Worm (Caenorhabditis elegans): ENCODE data around the gene clp-2.

The clp-2 gene

DNA sequence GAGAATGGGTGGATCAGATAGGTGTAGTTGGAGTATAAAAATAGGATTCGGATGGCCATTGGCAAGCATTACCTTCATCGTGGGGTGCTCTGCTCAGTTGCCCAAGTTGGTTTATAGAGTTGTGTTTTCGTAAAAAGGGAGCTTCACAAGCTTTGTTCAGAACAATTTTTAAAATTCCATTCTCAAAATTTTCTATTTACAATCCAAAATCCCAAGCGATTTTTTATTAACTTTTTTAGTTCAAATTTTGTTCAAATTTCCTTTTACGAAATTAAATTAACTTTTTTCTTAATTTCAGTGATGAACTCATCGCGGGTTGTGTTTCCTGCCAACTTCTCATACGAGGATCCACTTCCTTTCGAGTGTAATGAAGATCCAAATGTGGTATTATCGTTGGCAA, 26.4 kb downstream of the clp-2 start, which contains the start of gene srg-10:
srg-10 (plus strand) TSS at position 301 of the 400 bp plus-strand sequence.
- TF ChIP-seq W03F9.2 (tag; optimal IDR thresholded peaks at IDR 0.05) (no peak), him-1 (tag; optimal IDR thresholded peaks at IDR 0.05) (no peak), dao-5 (tag; optimal IDR thresholded peaks at IDR 0.05) (no peak)

DNA sequence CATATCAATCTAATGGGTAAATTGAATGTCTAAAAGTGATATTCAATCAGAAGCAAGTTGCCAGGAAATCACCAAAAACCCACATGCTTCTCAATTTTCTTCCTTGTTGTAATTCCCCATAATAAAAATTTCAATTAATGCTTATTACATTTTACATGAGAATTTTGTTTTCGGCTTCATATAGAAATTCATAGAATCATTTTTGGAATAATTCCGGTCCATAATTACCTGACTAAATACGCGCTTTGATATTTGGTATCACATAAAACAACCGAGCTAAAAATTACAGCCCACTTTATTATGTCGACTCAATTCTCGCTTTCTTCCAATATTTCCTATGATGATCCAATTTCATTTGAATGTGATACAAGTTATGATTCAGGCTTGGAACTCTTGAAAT, 31.9 kb downstream of the clp-2 start, which contains the start of gene srg-13:
srg-13 (plus strand) TSS at position 301 of the 400 bp plus-strand sequence.
- no peak for TF ChIP-seq him-1 (tag; optimal IDR thresholded peaks at IDR 0.05)
- TF ChIP-seq W03F9.2 (tag; optimal IDR thresholded peaks at IDR 0.05), result no peak
- no peak for TF ChIP-seq dao-5 (tag; optimal IDR thresholded peaks at IDR 0.05)

DNA sequence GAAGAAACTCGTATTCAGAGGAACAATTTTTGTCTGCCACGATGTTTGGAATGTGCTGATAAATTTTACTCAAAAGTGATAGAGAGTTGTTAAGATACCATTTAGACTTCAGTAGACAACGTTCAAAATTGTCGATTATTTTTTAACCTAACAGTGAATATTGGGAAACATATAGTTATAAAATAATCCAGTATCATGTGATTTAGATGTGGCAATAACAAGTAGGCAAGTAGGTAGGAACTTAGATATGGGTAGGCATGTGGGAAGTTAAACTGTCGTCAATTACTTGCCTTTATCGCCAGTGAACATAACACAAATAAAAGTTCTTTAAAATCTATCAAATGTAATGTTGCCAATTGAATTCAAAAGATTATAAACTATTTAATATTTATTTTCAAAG, 32.3 kb downstream of the clp-2 start, which contains the start of gene T23F11.11:
T23F11.11 (minus strand) TSS at position 101 of the 400 bp plus-strand sequence.
- TF ChIP-seq W03F9.2 (tag; optimal IDR thresholded peaks at IDR 0.05), result no peak
- TF ChIP-seq dao-5 (tag; optimal IDR thresholded peaks at IDR 0.05), result no peak
- TF ChIP-seq him-1 (tag; optimal IDR thresholded peaks at IDR 0.05), result no peak

DNA sequence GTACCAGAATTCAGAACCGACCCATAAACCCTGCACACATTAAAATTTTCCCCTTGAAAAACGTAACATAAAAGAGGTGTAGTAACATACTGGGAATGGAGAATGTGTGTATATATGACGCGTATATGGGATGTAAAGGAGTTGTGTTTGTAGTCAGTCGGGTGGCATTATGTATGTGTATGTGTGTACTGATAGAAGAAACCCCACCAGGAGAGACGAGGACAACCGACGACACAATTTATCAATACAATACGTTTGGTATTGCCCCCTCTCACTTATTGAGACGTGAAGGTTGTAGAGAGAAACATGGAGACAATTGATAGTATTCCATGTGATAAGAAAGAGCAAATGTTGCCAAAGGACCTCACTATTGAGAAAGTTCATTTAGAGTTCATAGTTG, 35.8 kb downstream of the clp-2 start:
- TF ChIP-seq W03F9.2 (tag; optimal IDR thresholded peaks at IDR 0.05), result no peak
- TF ChIP-seq him-1 (tag; optimal IDR thresholded peaks at IDR 0.05), result no peak
- TF ChIP-seq dao-5 (tag; optimal IDR thresholded peaks at IDR 0.05), result no peak

DNA sequence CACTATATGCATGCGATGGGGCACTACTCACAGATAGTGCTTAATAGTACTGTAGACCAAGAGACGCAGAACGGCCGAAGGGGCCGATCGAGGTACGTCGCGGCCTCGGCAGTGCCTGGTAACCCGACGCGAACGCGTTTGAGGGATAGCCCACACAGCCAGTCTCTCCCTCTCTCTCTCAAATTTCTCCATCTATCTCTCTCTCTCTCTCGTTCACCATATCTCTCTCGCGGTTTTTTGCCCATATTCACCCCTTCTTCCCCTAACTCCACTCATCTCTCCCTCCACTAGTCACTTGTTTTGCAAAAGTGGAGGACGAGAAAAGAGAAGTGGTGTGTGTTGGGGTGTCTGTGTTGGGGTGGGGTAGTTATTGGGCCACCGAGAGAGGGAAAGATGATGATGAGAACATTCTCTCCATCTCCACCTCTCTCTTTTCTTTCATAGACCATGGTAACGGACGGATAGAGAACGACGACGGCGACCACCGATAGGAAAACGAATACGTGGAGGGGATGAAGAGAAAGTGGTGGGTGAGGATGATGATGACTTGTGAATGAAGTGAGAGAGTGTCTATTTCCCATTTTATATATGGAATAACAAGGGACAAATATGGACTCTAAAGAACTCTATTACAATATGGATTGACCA, 36.9 kb downstream of the clp-2 start:
- peak; percentile 8 for TF ChIP-seq him-1 (tag; optimal IDR thresholded peaks at IDR 0.05)
- no peak for TF ChIP-seq dao-5 (tag; optimal IDR thresholded peaks at IDR 0.05)

DNA sequence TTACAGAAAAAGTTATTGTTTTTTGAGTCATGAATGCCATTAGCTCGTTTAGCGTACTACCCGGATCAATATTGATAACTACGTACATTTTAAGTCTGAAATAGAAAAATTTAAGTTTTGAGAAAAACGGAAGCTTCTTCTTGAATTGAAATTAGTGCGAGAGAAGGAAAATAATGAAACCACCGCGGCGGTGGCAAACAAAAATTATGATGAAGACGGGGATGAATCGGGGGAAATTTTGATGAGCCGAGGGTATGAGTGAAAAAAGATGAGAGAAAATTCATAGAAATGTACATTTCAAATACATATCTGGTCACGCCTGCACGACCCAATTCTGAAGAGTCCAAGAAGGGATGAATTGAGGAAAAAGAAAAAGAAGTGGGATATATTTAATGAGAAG, 38.6 kb downstream of the clp-2 start, which contains the start of gene T23F11.4:
T23F11.4 (minus strand) TSS at position 101 of the 400 bp plus-strand sequence.
- TF ChIP-seq dao-5 (tag; optimal IDR thresholded peaks at IDR 0.05) (no peak), him-1 (tag; optimal IDR thresholded peaks at IDR 0.05) (no peak), W03F9.2 (tag; optimal IDR thresholded peaks at IDR 0.05) (no peak)

DNA sequence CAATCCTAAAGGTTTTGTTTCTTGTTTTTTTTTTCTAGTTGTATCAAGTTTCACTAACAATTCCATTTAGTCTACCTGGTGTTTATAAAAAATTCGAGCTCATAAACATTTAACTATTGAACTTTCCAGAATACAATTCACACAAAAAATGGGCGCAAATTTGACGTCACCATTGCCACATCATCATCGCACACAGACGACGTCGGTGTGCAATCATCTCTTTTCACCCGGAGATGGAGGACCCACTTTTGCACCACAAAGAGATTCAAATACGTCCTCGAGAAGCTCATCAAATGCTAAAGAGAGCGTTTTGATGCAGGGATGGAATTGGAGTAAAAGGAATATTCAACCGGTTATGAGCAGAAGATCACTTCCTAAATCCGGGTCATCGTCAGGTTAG, 44.4 kb downstream of the clp-2 start:
- TF ChIP-seq him-1 (tag; optimal IDR thresholded peaks at IDR 0.05) (no peak), W03F9.2 (tag; optimal IDR thresholded peaks at IDR 0.05) (no peak)

DNA sequence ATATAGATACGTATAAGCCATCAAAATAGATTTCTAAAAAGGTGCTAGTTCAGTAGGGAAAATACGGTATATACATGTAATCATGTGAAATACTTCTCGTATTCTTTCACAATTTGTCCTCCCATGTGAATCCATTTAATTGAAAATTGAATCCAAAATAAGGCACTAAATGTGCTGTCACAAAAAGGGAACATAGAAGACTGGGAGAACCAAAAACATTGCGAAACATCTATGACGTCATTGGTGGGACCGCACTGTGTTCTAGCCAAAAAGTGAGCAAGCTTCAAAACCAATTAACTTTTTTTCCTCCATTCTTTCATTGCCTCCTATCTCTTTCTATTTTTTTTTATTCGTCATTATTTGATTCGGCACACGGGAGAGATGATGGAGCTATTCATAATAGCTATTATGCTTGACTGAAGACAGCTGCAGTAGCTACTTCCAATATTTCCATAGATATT, 45.4 kb downstream of the clp-2 start, which contains the start of gene cdka-1:
cdka-1 (plus strand) TSS at position 411 of the 461 bp plus-strand sequence.
- TF ChIP-seq dao-5 (tag; optimal IDR thresholded peaks at IDR 0.05), result no peak
- TF ChIP-seq him-1 (tag; optimal IDR thresholded peaks at IDR 0.05), result peak; percentile 29

DNA sequence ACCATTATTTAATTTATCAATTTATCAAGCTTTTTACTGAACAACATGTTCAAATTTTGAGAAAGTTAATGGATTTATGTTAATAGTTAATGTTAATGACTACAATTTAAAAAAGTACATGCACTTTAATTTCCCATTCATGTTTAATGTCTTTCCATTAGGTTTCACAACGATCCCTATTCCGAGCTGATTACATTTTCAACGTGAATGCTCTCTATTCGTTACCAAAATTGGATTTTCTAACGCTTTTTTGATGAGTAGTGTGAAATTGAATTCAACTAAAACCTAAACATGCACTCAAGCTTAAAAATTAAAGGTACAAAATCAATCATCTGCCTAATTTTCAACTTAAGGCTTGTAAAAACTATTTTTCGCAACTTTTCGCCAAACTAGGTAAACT, 46.4 kb downstream of the clp-2 start:
- TF ChIP-seq him-1 (tag; optimal IDR thresholded peaks at IDR 0.05) (no peak), dao-5 (tag; optimal IDR thresholded peaks at IDR 0.05) (no peak), W03F9.2 (tag; optimal IDR thresholded peaks at IDR 0.05) (no peak)

DNA sequence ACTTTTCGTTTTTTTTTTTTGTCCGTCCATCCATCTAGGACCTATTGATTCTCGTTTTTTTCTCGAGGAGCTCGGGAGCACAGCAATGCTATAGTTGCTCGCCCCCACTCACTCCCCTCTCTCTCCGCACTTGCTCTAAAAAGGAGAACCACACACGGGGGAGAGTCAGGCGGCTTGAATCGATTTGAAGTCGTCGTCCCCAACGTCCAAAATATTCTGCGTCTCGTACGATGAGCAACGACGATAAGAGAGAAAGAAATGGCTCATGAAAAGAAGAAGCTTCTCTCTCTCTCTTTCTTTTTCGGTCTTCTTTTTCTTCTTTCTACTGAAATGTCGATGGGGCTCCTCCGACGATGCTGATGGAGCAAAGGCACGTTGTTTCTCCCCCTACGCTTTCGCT, 47.4 kb downstream of the clp-2 start:
- TF ChIP-seq W03F9.2 (tag; optimal IDR thresholded peaks at IDR 0.05) (no peak), him-1 (tag; optimal IDR thresholded peaks at IDR 0.05) (peak; percentile 91), dao-5 (tag; optimal IDR thresholded peaks at IDR 0.05) (no peak)

DNA sequence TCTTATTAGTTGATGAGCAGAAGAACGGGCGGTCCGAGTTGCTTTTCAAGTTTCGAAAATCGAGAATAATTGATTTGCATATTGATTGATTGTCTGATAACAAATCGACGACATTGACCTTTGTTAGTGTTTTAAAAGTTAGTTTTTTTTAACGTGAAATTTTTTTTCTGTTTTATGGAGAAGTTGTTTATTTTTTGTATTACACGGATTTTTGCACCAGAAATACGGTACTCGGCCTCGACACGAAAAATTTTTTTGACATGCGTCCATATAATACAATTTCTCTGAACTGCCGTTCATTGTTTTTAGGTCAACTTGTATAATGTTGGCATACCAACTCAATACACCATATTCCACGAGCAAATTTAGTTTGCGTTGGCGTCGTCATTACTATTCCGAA, 48.4 kb downstream of the clp-2 start, which contains the start of gene T23F11.2:
T23F11.2 (minus strand) TSS at position 101 of the 400 bp plus-strand sequence.
- no peak for TF ChIP-seq him-1 (tag; optimal IDR thresholded peaks at IDR 0.05)
- no peak for TF ChIP-seq dao-5 (tag; optimal IDR thresholded peaks at IDR 0.05)
- TF ChIP-seq W03F9.2 (tag; optimal IDR thresholded peaks at IDR 0.05), result no peak

DNA sequence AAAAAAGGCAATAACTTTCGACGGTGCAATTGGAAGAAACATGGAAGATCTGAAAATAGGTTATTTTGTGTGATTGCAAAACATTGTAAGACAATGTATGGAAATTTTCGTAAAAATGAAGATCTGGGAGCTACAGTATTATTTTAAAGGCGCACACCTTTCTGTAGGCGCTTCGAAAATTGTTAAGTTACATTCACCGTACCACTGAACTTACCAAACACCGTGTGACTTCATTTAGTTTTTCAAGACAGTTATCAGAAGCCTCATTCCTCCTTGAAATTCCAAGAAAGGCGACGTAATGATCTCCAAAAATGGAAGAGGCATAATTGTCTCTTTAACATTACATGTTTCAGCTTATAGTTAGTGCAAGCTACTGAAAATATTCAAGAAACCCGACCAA, 49.9 kb downstream of the clp-2 start:
- TF ChIP-seq W03F9.2 (tag; optimal IDR thresholded peaks at IDR 0.05) (no peak), him-1 (tag; optimal IDR thresholded peaks at IDR 0.05) (no peak)

DNA sequence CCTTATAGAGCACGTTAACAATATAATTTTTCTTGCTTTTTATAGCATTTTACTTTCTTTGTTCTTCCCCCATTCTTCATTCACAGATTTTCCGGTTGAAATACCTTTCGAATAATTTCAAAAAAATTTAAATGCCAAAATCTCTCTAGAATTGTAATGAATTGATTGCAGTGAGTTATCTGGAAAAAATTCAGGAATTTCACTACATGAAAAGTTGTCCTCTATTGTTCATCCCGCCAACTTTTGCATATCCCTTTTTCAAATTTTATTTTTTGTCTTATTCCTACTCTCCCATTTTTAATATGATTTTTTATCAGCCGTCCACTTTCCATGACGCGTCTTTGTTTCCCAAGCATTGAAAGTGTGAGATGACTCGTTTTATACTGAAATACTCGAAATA, 50.5 kb downstream of the clp-2 start:
- no peak for TF ChIP-seq him-1 (tag; optimal IDR thresholded peaks at IDR 0.05)
- no peak for TF ChIP-seq W03F9.2 (tag; optimal IDR thresholded peaks at IDR 0.05)
- no peak for TF ChIP-seq dao-5 (tag; optimal IDR thresholded peaks at IDR 0.05)

Measured in whole organism, L4/young adult.